Worm (Caenorhabditis elegans): ENCODE data around the gene nhr-18.

- TF ChIP-seq hlh-30 (tag; optimal IDR thresholded peaks at IDR 0.05; ENCODE audit: insufficient read depth) (no peak), hlh-11 (tag; optimal IDR thresholded peaks at IDR 0.05) (no peak), ces-1 (GFP tag; optimal IDR thresholded peaks at IDR 0.05) (no peak), pha-4 (GFP tag; IDR thresholded peaks at IDR 0.05) (no peak), pha-4 (tag; optimal IDR thresholded peaks at IDR 0.05) (no peak), unc-39 (tag; optimal IDR thresholded peaks at IDR 0.05) (no peak), set-16 (GFP tag; IDR thresholded peaks at IDR 0.05) (no peak)
Measured at ce11 chrV:2187864-2188345, 39.1 kb upstream of the nhr-18 start, which contains the start of gene Y5H2B.3.
